Fruit fly (Drosophila melanogaster): ENCODE data around the gene Gr64c.

Gr64c gene

dm6 chr3L:4028305-4028704 lies at the start of gene Gr64c, which contains the start of gene Gr64b:
Gene Gr64c, plus strand, starts transcription at chr3L:4028605.
Gene Gr64b, plus strand, starts transcription at chr3L:4028605.
- no peak for TF ChIP-seq stc (GFP tag; IDR thresholded peaks at IDR 0.05)
- TF ChIP-seq CG12155 (GFP tag; optimal IDR thresholded peaks at IDR 0.05), result no peak
- TF ChIP-seq Aef1 (GFP tag; IDR thresholded peaks at IDR 0.05), result no peak
- no peak for TF ChIP-seq Asciz (GFP tag; optimal IDR thresholded peaks at IDR 0.05)
- no peak for TF ChIP-seq scrt (GFP tag; optimal IDR thresholded peaks at IDR 0.05)
- no peak for TF ChIP-seq CG11695 (GFP tag; IDR thresholded peaks at IDR 0.05)
- no peak for TF ChIP-seq CG14965 (GFP tag; optimal IDR thresholded peaks at IDR 0.05; ENCODE audit: borderline replicate concordance)
- no peak for TF ChIP-seq CG12299 (tag; optimal IDR thresholded peaks at IDR 0.05)
- no peak for TF ChIP-seq yki (optimal IDR thresholded peaks at IDR 0.05)

dm6 chr3L:3978762-3979516 lies 49.5 kb upstream of the Gr64c start:
- peak; percentile 71 for TF ChIP-seq D19A (tag; optimal IDR thresholded peaks at IDR 0.05)
- TF ChIP-seq gsb-n (tag; optimal IDR thresholded peaks at IDR 0.05), result peak; percentile 3
- TF ChIP-seq CG13894 (tag; optimal IDR thresholded peaks at IDR 0.05), result peak; percentile 45
- TF ChIP-seq scrt (GFP tag; optimal IDR thresholded peaks at IDR 0.05), result peak; percentile 68
- peak; percentile 48 for TF ChIP-seq abd-A (tag; optimal IDR thresholded peaks at IDR 0.05)
- TF ChIP-seq ttk (GFP tag; IDR thresholded peaks at IDR 0.05), result no peak
- TF ChIP-seq nerfin-1 (tag; optimal IDR thresholded peaks at IDR 0.05), result peak; percentile 67
- peak; percentile 15; the same call in 1 of the 2 replicates for TF ChIP-seq chm (GFP tag; IDR thresholded peaks at IDR 0.05)
- TF ChIP-seq CG15479 (GFP tag; optimal IDR thresholded peaks at IDR 0.05), result peak; percentile 41
- TF ChIP-seq stc (GFP tag; IDR thresholded peaks at IDR 0.05), result no peak
- peak; percentile 57 for TF ChIP-seq cad (GFP tag; optimal IDR thresholded peaks at IDR 0.05)
- no peak for TF ChIP-seq seq (GFP tag; IDR thresholded peaks at IDR 0.05)
- peak; percentile 66 for TF ChIP-seq crol (GFP tag; IDR thresholded peaks at IDR 0.05)
- TF ChIP-seq CG4282 (GFP tag; optimal IDR thresholded peaks at IDR 0.05), result no peak
- TF ChIP-seq Kr (GFP tag; optimal IDR thresholded peaks at IDR 0.05), result peak; percentile 36
- peak; percentile 83 for TF ChIP-seq pros (GFP tag; optimal IDR thresholded peaks at IDR 0.05)
- TF ChIP-seq Vsx1 (GFP tag; optimal IDR thresholded peaks at IDR 0.05), result no peak
- peak; percentile 33; the same call in 1 of the 2 replicates for TF ChIP-seq wor (GFP tag; IDR thresholded peaks at IDR 0.05)

dm6 chr3L:3980027-3980426 lies 48.4 kb upstream of the Gr64c start:
- peak; percentile 30 for TF ChIP-seq CG13894 (tag; optimal IDR thresholded peaks at IDR 0.05)
- peak; percentile 38 for TF ChIP-seq Hey (tag; optimal IDR thresholded peaks at IDR 0.05)
- TF ChIP-seq CG6689 (GFP tag; IDR thresholded peaks at IDR 0.05), result no peak
- TF ChIP-seq kni (GFP tag; optimal IDR thresholded peaks at IDR 0.05), result peak; percentile 30
- TF ChIP-seq CG30403 (GFP tag; optimal IDR thresholded peaks at IDR 0.05), result no peak
- peak; percentile 54 for TF ChIP-seq ac (GFP tag; optimal IDR thresholded peaks at IDR 0.05)
- TF ChIP-seq crol (GFP tag; IDR thresholded peaks at IDR 0.05), result peak; percentile 25; the same call in 1 of the 2 replicates
- TF ChIP-seq pros (GFP tag; optimal IDR thresholded peaks at IDR 0.05), result peak; percentile 64
- TF ChIP-seq CG6791 (GFP tag; IDR thresholded peaks at IDR 0.05; ENCODE audit: partially characterized antibody), result peak; percentile 33; the same call in 1 of the 3 replicates
- TF ChIP-seq Ets65A (GFP tag), result peak; percentile 72
- peak; percentile 23 for TF ChIP-seq CG1832 (GFP tag; optimal IDR thresholded peaks at IDR 0.05)
- no peak for TF ChIP-seq CG32772 (GFP tag; IDR thresholded peaks at IDR 0.05)
- peak; percentile 84 for TF ChIP-seq scrt (GFP tag; optimal IDR thresholded peaks at IDR 0.05)
- TF ChIP-seq CG10959 (GFP tag; IDR thresholded peaks at IDR 0.05), result no peak

All from whole organism, embryonic.